Fruit fly (Drosophila melanogaster) whole organism, embryonic: ENCODE data around the gene CG6465.

Experiments
- Asciz ChIP-seq: fragments of 200-800 bp; sonication (Bioruptor generic); optimal IDR thresholded peaks from 2 replicates; lab custom pipeline; 2017; ENCODE audit warnings: missing biosample characterization, mild to moderate bottlenecking, missing genetic modification characterization, missing genetic modification reagents
- Awh ChIP-seq: fragments of 200-800 bp; sonication (Bioruptor generic); IDR thresholded peaks from 2 replicates; pipeline ENCODE4, ENCODE4 v1.3.6; 2022; ENCODE audit warnings: missing biosample characterization, missing genetic modification characterization
- B-H2 ChIP-seq: fragments of 200-800 bp; sonication (Bioruptor generic); optimal IDR thresholded peaks from 2 replicates; lab custom pipeline; 2018; ENCODE audit warnings: missing biosample characterization, mild to moderate bottlenecking, missing genetic modification characterization
- BtbVII ChIP-seq: fragments of 200-800 bp; sonication (Bioruptor generic); optimal IDR thresholded peaks from 3 replicates; lab custom pipeline; 2017; ENCODE audit warnings: missing biosample characterization, mild to moderate bottlenecking, missing genetic modification characterization
- CG10979 ChIP-seq: fragments of 200-800 bp; sonication (Bioruptor generic); optimal IDR thresholded peaks from 2 replicates; lab custom pipeline; 2018; ENCODE audit warnings: missing biosample characterization, mild to moderate bottlenecking, missing genetic modification characterization, moderate library complexity
- CG13296 ChIP-seq: fragments of 200-800 bp; sonication (Bioruptor generic); optimal IDR thresholded peaks from 3 replicates; lab custom pipeline; 2018; ENCODE audit warnings: missing biosample characterization, mild to moderate bottlenecking, missing genetic modification characterization
- CG13424 ChIP-seq: fragments of 200-800 bp; sonication (Bioruptor generic); optimal IDR thresholded peaks from 2 replicates; lab custom pipeline; 2019; ENCODE audit warnings: missing biosample characterization, mild to moderate bottlenecking, missing genetic modification characterization, moderate library complexity
- CG14441 ChIP-seq: fragments of 200-800 bp; sonication (Bioruptor generic); IDR thresholded peaks from 2 replicates; pipeline ENCODE4 v1.3.6; 2022; ENCODE audit warnings: missing biosample characterization, missing genetic modification characterization
- CG14965 ChIP-seq: fragments of 200-800 bp; sonication (Bioruptor generic); optimal IDR thresholded peaks from 2 replicates; lab custom pipeline; 2016; ENCODE audit warnings: missing biosample characterization, missing genetic modification characterization, borderline replicate concordance
- CG1529 ChIP-seq: fragments of 200-800 bp; sonication (Bioruptor generic); optimal IDR thresholded peaks from 3 replicates; lab custom pipeline; 2018; ENCODE audit warnings: missing biosample characterization, missing genetic modification characterization
- CG15479 ChIP-seq: fragments of 200-800 bp; sonication (Bioruptor generic); optimal IDR thresholded peaks from 3 replicates; lab custom pipeline; 2019; ENCODE audit warnings: missing biosample characterization, mild to moderate bottlenecking, missing genetic modification characterization, moderate library complexity
- CG15696 ChIP-seq: fragments of 200-800 bp; sonication (Bioruptor generic); optimal IDR thresholded peaks from 2 replicates; lab custom pipeline; 2019; ENCODE audit warnings: missing biosample characterization, mild to moderate bottlenecking, missing genetic modification characterization, moderate library complexity
- CG1603 ChIP-seq: fragments of 200-800 bp; sonication (Bioruptor generic); optimal IDR thresholded peaks from 2 replicates; lab custom pipeline; 2019; ENCODE audit warnings: missing biosample characterization, mild to moderate bottlenecking, missing genetic modification characterization, moderate library complexity
- CG17568 ChIP-seq: fragments of 200-800 bp; sonication (Bioruptor generic); optimal IDR thresholded peaks from 2 replicates; lab custom pipeline; 2018; ENCODE audit warnings: missing biosample characterization, mild to moderate bottlenecking, missing genetic modification characterization, moderate library complexity
- CG17912 ChIP-seq: fragments of 200-800 bp; sonication (Bioruptor generic); optimal IDR thresholded peaks from 2 replicates; lab custom pipeline; 2018; ENCODE audit warnings: missing biosample characterization, mild to moderate bottlenecking, missing genetic modification characterization
- CG2202 ChIP-seq: fragments of 200-800 bp; sonication (Bioruptor generic); optimal IDR thresholded peaks from 2 replicates; lab custom pipeline; 2018; ENCODE audit warnings: missing biosample characterization, mild to moderate bottlenecking, missing genetic modification characterization
- CG2712 ChIP-seq: fragments of 200-800 bp; optimal IDR thresholded peaks from 3 replicates; lab custom pipeline; 2019; ENCODE audit warnings: missing biosample characterization, mild to moderate bottlenecking, missing genetic modification characterization, moderate library complexity
- CG32772 ChIP-seq: fragments of 200-800 bp; sonication (Bioruptor generic); IDR thresholded peaks from 2 replicates; pipeline ENCODE4 v1.3.6; 2022; ENCODE audit warnings: missing biosample characterization, missing genetic modification characterization
- CG3281 ChIP-seq: fragments of 200-800 bp; sonication (Bioruptor generic); optimal IDR thresholded peaks from 3 replicates; lab custom pipeline; 2017; ENCODE audit warnings: missing biosample characterization, mild to moderate bottlenecking, missing genetic modification characterization
- CG4707 ChIP-seq: fragments of 200-800 bp; sonication (Bioruptor generic); optimal IDR thresholded peaks from 2 replicates; lab custom pipeline; 2018; ENCODE audit warnings: missing biosample characterization, mild to moderate bottlenecking, missing genetic modification characterization, moderate library complexity
- CG6813 ChIP-seq: fragments of 200-800 bp; sonication (Bioruptor generic); optimal IDR thresholded peaks from 2 replicates; lab custom pipeline; 2017; ENCODE audit warnings: missing biosample characterization, missing genetic modification characterization, mild to moderate bottlenecking, moderate library complexity, missing genetic modification reagents
- CG7556 ChIP-seq: fragments of 200-800 bp; sonication (Bioruptor generic); optimal IDR thresholded peaks from 2 replicates; lab custom pipeline; 2017; ENCODE audit warnings: missing biosample characterization, mild to moderate bottlenecking, missing genetic modification characterization
- CG9215 ChIP-seq: fragments of 200-800 bp; sonication (Bioruptor generic); IDR thresholded peaks from 2 replicates; pipeline ENCODE4 v1.3.6; 2022; ENCODE audit warnings: missing biosample characterization, missing genetic modification characterization
- CG9817 ChIP-seq: fragments of 200-800 bp; sonication (Bioruptor generic); optimal IDR thresholded peaks from 2 replicates; lab custom pipeline; 2018; ENCODE audit warnings: missing biosample characterization, mild to moderate bottlenecking, missing genetic modification characterization, moderate library complexity
- CoRest ChIP-seq: fragments of 200-800 bp; sonication (Bioruptor generic); optimal IDR thresholded peaks from 3 replicates; lab custom pipeline; 2018; ENCODE audit warnings: missing biosample characterization, mild to moderate bottlenecking, missing genetic modification characterization, moderate library complexity
- Ets65A ChIP-seq: fragments of 200-800 bp; sonication (Bioruptor generic); peaks from one replicate; lab custom pipeline; 2016; ENCODE audit warnings: missing biosample characterization, missing genetic modification characterization
- Fer1 ChIP-seq: fragments of 200-800 bp; sonication (Bioruptor generic); optimal IDR thresholded peaks from 2 replicates; lab custom pipeline; 2017; ENCODE audit warnings: missing biosample characterization, mild to moderate bottlenecking, missing genetic modification characterization
- Hr78 ChIP-seq, 2 experiments: fragments of 200-800 bp in 1 of 2; fragments of >200 bp in 1 of 2; sonication (Bioruptor generic) in 1 of 2; optimal IDR thresholded peaks; 2 replicates each; lab custom pipeline; 2017 to 2019; ENCODE audit warnings: missing biosample characterization in 2 of 2, missing genetic modification characterization in 2 of 2, mild to moderate bottlenecking in 1 of 2, moderate library complexity in 1 of 2
- NFAT ChIP-seq: fragments of 200-800 bp; sonication (Bioruptor generic); IDR thresholded peaks from 2 replicates; pipeline ENCODE4 v1.3.6; 2022; ENCODE audit warnings: missing biosample characterization, missing genetic modification characterization
- Stat92E ChIP-seq, 3 experiments: fragments of >200 bp in 2 of 3; fragments of 200-800 bp in 1 of 3; sonication (Bioruptor generic) in 1 of 3; optimal IDR thresholded peaks; 2 replicates each; lab custom pipeline; 2017 to 2019; ENCODE audit warnings: missing biosample characterization in 3 of 3, missing genetic modification characterization in 3 of 3, mild to moderate bottlenecking in 1 of 3, moderate library complexity in 1 of 3
- Trl ChIP-seq, 3 experiments: fragments of >200 bp in 2 of 3; fragments of 200-800 bp in 1 of 3; sonication (Bioruptor generic) in 1 of 3; optimal IDR thresholded peaks; 2 replicates in 1 of 3; 3 replicates in 2 of 3; lab custom pipeline; 2016 to 2017; ENCODE audit warnings: missing biosample characterization in 1 of 3, missing genetic modification characterization in 1 of 3
- ash1 ChIP-seq: fragments of 200-800 bp; sonication (Bioruptor generic); optimal IDR thresholded peaks from 2 replicates; lab custom pipeline; 2018; ENCODE audit warnings: missing biosample characterization, mild to moderate bottlenecking, missing genetic modification characterization
- bab2 ChIP-seq: fragments of 200-800 bp; sonication (Bioruptor generic); optimal IDR thresholded peaks from 2 replicates; lab custom pipeline; 2016; ENCODE audit warnings: missing biosample characterization, missing genetic modification characterization
- cwo ChIP-seq: fragments of 200-800 bp; sonication (Bioruptor generic); optimal IDR thresholded peaks from 3 replicates; lab custom pipeline; 2017; ENCODE audit warnings: missing biosample characterization, missing genetic modification characterization, mild to moderate bottlenecking, moderate library complexity, missing genetic modification reagents
- dmrt11E ChIP-seq: fragments of 200-800 bp; sonication (Bioruptor generic); optimal IDR thresholded peaks from 3 replicates; lab custom pipeline; 2018; ENCODE audit warnings: missing biosample characterization, mild to moderate bottlenecking, missing genetic modification characterization, moderate library complexity
- ewg ChIP-seq: fragments of 200-800 bp; sonication (Bioruptor generic); optimal IDR thresholded peaks from 3 replicates; lab custom pipeline; 2017; ENCODE audit warnings: mild to moderate bottlenecking, missing biosample characterization, missing genetic modification reagents, missing genetic modification characterization
- lilli ChIP-seq: fragments of 200-800 bp; sonication (Bioruptor generic); optimal IDR thresholded peaks from 3 replicates; lab custom pipeline; 2016; ENCODE audit warnings: missing biosample characterization, missing genetic modification characterization
- lola ChIP-seq, 3 experiments: fragments of >200 bp in 2 of 3; fragments of 200-800 bp in 1 of 3; sonication (Bioruptor generic) in 1 of 3; optimal IDR thresholded peaks; 2 replicates each; lab custom pipeline; 2017 to 2019; ENCODE audit warnings: missing biosample characterization in 3 of 3, missing genetic modification characterization in 3 of 3, mild to moderate bottlenecking in 1 of 3, moderate library complexity in 1 of 3
- odd ChIP-seq: fragments of 200-800 bp; sonication (Bioruptor generic); optimal IDR thresholded peaks from 2 replicates; lab custom pipeline; 2017; ENCODE audit warnings: missing biosample characterization, mild to moderate bottlenecking, missing genetic modification characterization
- pfk ChIP-seq: fragments of 200-800 bp; sonication (Bioruptor generic); optimal IDR thresholded peaks from 2 replicates; lab custom pipeline; 2018; ENCODE audit warnings: missing biosample characterization, mild to moderate bottlenecking, missing genetic modification characterization, moderate library complexity
- ro ChIP-seq: fragments of 200-800 bp; sonication (Bioruptor generic); IDR thresholded peaks from 2 replicates; pipeline ENCODE4 v1.3.6; 2022; ENCODE audit warnings: missing biosample characterization, missing genetic modification characterization
- schlank ChIP-seq: fragments of 200-800 bp; sonication (Bioruptor generic); optimal IDR thresholded peaks from 2 replicates; lab custom pipeline; 2018; ENCODE audit warnings: missing biosample characterization, mild to moderate bottlenecking, missing genetic modification characterization
- sd ChIP-seq: fragments of 200-800 bp; sonication (Bioruptor generic); optimal IDR thresholded peaks from 3 replicates; lab custom pipeline; 2018; ENCODE audit warnings: missing biosample characterization, mild to moderate bottlenecking, missing genetic modification characterization, moderate library complexity
- sens-2 ChIP-seq: fragments of 200-800 bp; sonication (Bioruptor generic); IDR thresholded peaks from 2 replicates; pipeline ENCODE4 v1.3.6; 2022; ENCODE audit warnings: missing biosample characterization, missing genetic modification characterization
- tin ChIP-seq: fragments of 200-800 bp; sonication (Bioruptor generic); optimal IDR thresholded peaks from 3 replicates; lab custom pipeline; 2016; ENCODE audit warnings: missing biosample characterization, missing genetic modification characterization
- trh ChIP-seq: fragments of 200-800 bp; sonication (Bioruptor generic); optimal IDR thresholded peaks from 2 replicates; lab custom pipeline; 2016; ENCODE audit warnings: missing biosample characterization, missing genetic modification characterization
- zen ChIP-seq: fragments of 200-800 bp; sonication (Bioruptor generic); optimal IDR thresholded peaks from 3 replicates; lab custom pipeline; 2018; ENCODE audit warnings: missing biosample characterization, mild to moderate bottlenecking, missing genetic modification characterization, moderate library complexity

CG6465 gene

DNA sequence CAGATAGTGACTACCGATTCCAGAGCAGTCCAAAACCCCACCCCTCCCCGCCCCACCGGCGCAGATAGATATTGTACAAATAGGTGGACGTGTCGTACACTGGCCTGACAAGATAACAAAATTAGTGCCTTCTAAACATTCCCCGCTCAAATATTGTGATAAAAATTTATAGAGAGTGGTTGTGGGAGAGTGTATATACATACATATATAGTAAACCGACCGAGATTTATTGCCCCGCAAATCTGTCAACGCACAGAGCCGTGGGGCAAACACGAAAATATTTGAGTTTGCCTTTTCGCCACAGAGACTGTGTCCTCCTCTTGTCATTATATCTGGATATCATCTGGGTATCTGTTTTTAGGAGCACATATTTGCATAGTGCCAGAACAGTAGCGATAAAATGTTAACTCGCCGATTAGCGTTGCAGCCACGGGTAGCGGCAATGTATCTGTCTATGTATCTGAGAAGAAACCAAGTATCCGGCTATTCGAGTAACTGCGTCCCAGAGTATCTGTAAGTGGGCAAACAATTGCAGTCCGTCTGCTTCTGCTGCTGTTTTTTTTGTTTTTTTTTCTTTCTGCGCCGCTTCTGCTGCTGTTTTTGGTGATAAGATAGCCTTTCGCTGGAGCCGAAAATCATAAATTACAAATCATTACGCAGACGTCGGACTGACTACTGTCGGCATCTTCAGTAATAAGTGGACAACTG is 33.8 kb downstream of the CG6465 start (continued):
- TF ChIP-seq CG1603 (tag; lab: Kevin White, UChicago) (peak; percentile 73), BtbVII (peak; percentile 61), trh (GFP tag; lab: Kevin White, UChicago) (peak; percentile 27), dmrt11E (tag; lab: Kevin White, UChicago) (peak; percentile 73), CG7556 (GFP tag; lab: Kevin White, UChicago) (peak; percentile 67), CoRest (peak; percentile 44), CG13424 (tag; lab: Kevin White, UChicago) (peak; percentile 64), CG1529 (GFP tag; lab: Kevin White, UChicago) (peak; percentile 64), pfk (GFP tag; lab: Kevin White, UChicago) (peak; percentile 1), CG13296 (peak; percentile 52), tin (GFP tag; lab: Kevin White, UChicago) (no peak), zen (tag; lab: Kevin White, UChicago) (peak; percentile 54), ash1 (GFP tag; lab: Kevin White, UChicago) (peak; percentile 26), CG14965 (GFP tag; lab: Kevin White, UChicago) (peak; percentile 9), ewg (GFP tag; lab: Kevin White, UChicago) (peak; percentile 43), lilli (GFP tag; lab: Kevin White, UChicago) (no peak), CG9817 (tag; lab: Kevin White, UChicago) (peak; percentile 1), schlank (tag; lab: Kevin White, UChicago) (peak; percentile 58), sd (tag; lab: Kevin White, UChicago) (peak; percentile 71), CG4707 (peak; percentile 32), CG2712 (tag; lab: Kevin White, UChicago) (peak; percentile 57), CG3281 (GFP tag; lab: Kevin White, UChicago) (peak; percentile 56), Trl (optimal IDR thresholded peaks at IDR 0.05; lab: Kevin White, UChicago) (no peak), Trl (GFP tag; optimal IDR thresholded peaks at IDR 0.05; lab: Kevin White, UChicago) (peak; percentile 46), NFAT (GFP tag; lab: Robert Waterston, UW) (no peak), CG17912 (GFP tag; lab: Kevin White, UChicago) (peak; percentile 49), CG17568 (GFP tag; lab: Kevin White, UChicago) (peak; percentile 62), cwo (GFP tag; lab: Kevin White, UChicago) (peak; percentile 11), CG14441 (GFP tag; lab: Robert Waterston, UW) (no peak; the same call in 1 of the 2 replicates), CG32772 (GFP tag; lab: Robert Waterston, UW) (peak; percentile 26; the same call in 1 of the 2 replicates), CG6813 (GFP tag; lab: Kevin White, UChicago) (peak; percentile 65), CG15696 (tag; lab: Kevin White, UChicago) (peak; percentile 84), bab2 (GFP tag; lab: Kevin White, UChicago) (peak; percentile 6), odd (peak; percentile 75), ro (GFP tag; lab: Robert Waterston, UW) (no peak), CG15479 (GFP tag; lab: Kevin White, UChicago) (peak; percentile 91), Awh (GFP tag; lab: Robert Waterston, UW) (peak; percentile 45; the same call in 1 of the 2 replicates), CG10979 (tag; lab: Kevin White, UChicago) (peak; percentile 44), Fer1 (GFP tag; lab: Kevin White, UChicago) (peak; percentile 74), sens-2 (peak; percentile 45), Stat92E (GFP tag; optimal IDR thresholded peaks at IDR 0.05; lab: Kevin White, UChicago) (no peak), Asciz (peak; percentile 58), CG2202 (peak; percentile 74), lola (GFP tag; optimal IDR thresholded peaks at IDR 0.05; lab: Kevin White, UChicago) (peak in 1 of 3 experiments; percentile 69), Ets65A (GFP tag; lab: Kevin White, UChicago) (peak; percentile 60), B-H2 (GFP tag; lab: Kevin White, UChicago) (no peak), CG9215 (no peak), Hr78 (GFP tag; optimal IDR thresholded peaks at IDR 0.05; lab: Kevin White, UChicago) (peak in 1 of 2 experiments; percentile 33)
